Worm (Caenorhabditis elegans) whole organism, mixed stage, embryonic: ENCODE results near the gene F53F4.15.

Source experiments
- elt-3 ChIP-seq: fragments of 150-350 bp; optimal IDR thresholded peaks from 2 replicates; lab custom pipeline; 2014; ENCODE audit warnings: missing biosample characterization, missing genetic modification characterization
- ham-2 ChIP-seq: fragments of 200-800 bp; sonication (Bioruptor generic); optimal IDR thresholded peaks from 2 replicates; lab custom pipeline; 2018; ENCODE audit warnings: mild to moderate bottlenecking, missing genetic modification characterization, missing compliant biosample characterization
- lsy-2 ChIP-seq: fragments of 150-350 bp; optimal IDR thresholded peaks from 2 replicates; lab custom pipeline; 2014; ENCODE audit warnings: missing biosample characterization, missing genetic modification characterization
- nhr-12 ChIP-seq: fragments of 150-350 bp; optimal IDR thresholded peaks from 2 replicates; lab custom pipeline; 2014; ENCODE audit warnings: missing biosample characterization, missing genetic modification characterization
- nhr-237 ChIP-seq: fragments of 150-350 bp; optimal IDR thresholded peaks from 2 replicates; lab custom pipeline; 2014; ENCODE audit warnings: missing biosample characterization, missing genetic modification characterization
- sem-2 ChIP-seq: fragments of 200-800 bp; sonication (Bioruptor generic); optimal IDR thresholded peaks from 2 replicates; lab custom pipeline; 2018; ENCODE audit warnings: mild to moderate bottlenecking, missing genetic modification characterization, missing compliant biosample characterization
- snpc-4 ChIP-seq: fragments of 150-350 bp; optimal IDR thresholded peaks from 2 replicates; lab custom pipeline; 2014; ENCODE audit warnings: missing biosample characterization, missing genetic modification characterization
- unc-62 ChIP-seq: fragments of 150-350 bp; optimal IDR thresholded peaks from 2 replicates; lab custom pipeline; 2014; ENCODE audit warnings: missing biosample characterization, missing genetic modification reagents, missing genetic modification characterization
- ztf-11 ChIP-seq: fragments of 150-350 bp; optimal IDR thresholded peaks from 2 replicates; lab custom pipeline; 2014; ENCODE audit warnings: missing biosample characterization, missing genetic modification characterization

ce11 chrV:13619752-13620151 lies 1.0 kb upstream of the F53F4.15 start, which contains the start of gene srd-11:
- TF ChIP-seq ztf-11 (tag; lab: Kevin White, UChicago), result no peak
- TF ChIP-seq nhr-12 (tag; lab: Kevin White, UChicago), result no peak
- TF ChIP-seq nhr-237 (tag; lab: Kevin White, UChicago), result no peak
- no peak for TF ChIP-seq snpc-4 (tag; lab: Kevin White, UChicago)
- no peak for TF ChIP-seq ham-2
- no peak for TF ChIP-seq lsy-2 (tag; lab: Kevin White, UChicago)
- no peak for TF ChIP-seq elt-3 (tag; lab: Kevin White, UChicago)
- no peak for TF ChIP-seq unc-62
- TF ChIP-seq sem-2 (GFP tag; lab: Kevin White, UChicago), result no peak
